Fruit fly (Drosophila melanogaster) whole organism: ENCODE results near the gene Fbw5.

ENCODE experiments used
- CG8478 ChIP-seq: fragments of >200 bp; optimal IDR thresholded peaks from 2 replicates; lab custom pipeline; 2018; ENCODE audit warnings: inconsistent platforms
- Dll ChIP-seq: fragments of >200 bp; optimal IDR thresholded peaks from 2 replicates; lab custom pipeline; 2017
- pan ChIP-seq: fragments of >200 bp; optimal IDR thresholded peaks from 2 replicates; lab custom pipeline; 2017
- psq ChIP-seq: fragments of >200 bp; optimal IDR thresholded peaks from 2 replicates; lab custom pipeline; 2017

dm6 chr2L:6024345-6024907 is 41.3 kb downstream of the Fbw5 start, which contains the start of gene CG9107:
- TF ChIP-seq pan (lab: Kevin White, UChicago) (no peak), psq (lab: Kevin White, UChicago) (no peak), Dll (lab: Kevin White, UChicago) (no peak), CG8478 (lab: Kevin White, UChicago) (no peak)
